Fruit fly (Drosophila melanogaster): Measurements from ENCODE around the gene RYa-R.
A peak's percentile ranks its signal among the peaks of the same experiment; 100 is the strongest.

The RYa-R gene

DNA sequence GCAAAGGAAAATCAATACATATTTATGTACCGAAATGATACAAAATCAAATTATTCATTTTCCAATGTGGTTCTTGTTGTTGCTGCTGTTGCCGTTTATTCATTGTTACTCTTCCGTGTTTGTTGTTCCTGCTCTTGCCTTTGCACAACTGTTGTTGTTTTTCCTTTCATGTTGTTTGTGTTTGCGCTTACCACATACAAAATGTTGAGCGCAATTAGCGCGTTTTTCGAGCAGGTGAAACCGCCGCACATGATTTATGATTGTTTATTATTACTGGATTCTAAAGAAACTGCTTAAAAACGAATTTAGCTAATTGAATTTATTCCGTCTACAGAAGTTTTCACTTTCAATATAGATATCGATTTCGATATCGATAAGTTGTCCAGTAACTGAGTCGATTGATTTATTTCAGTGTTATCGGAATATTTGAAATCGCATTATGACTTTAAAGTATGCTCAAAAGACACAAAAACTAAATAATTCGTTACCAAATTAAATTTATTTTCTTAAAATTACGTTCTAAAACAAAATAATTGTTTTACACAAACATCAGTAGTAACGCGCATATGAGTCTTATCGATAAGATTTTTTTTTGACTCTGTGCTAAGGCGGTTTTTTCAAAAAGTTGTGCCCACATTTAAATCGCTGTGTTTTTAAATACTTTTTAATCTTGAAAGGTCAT is 32.2 kb upstream of the RYa-R start, which contains the start of gene Tsp97E (continued):
- TF ChIP-seq gcm (GFP tag; optimal IDR thresholded peaks at IDR 0.05) (no peak), wek (GFP tag; optimal IDR thresholded peaks at IDR 0.05) (no peak), sug (tag; optimal IDR thresholded peaks at IDR 0.05) (no peak), CG7839 (tag; optimal IDR thresholded peaks at IDR 0.05) (no peak), dimm (GFP tag; IDR thresholded peaks at IDR 0.05) (no peak), Hsf (GFP tag; optimal IDR thresholded peaks at IDR 0.05) (no peak), Dbx (GFP tag; IDR thresholded peaks at IDR 0.05) (no peak), Hmr (GFP tag; optimal IDR thresholded peaks at IDR 0.05) (no peak), Tbp (GFP tag; optimal IDR thresholded peaks at IDR 0.05) (no peak), dmrt11E (tag; optimal IDR thresholded peaks at IDR 0.05) (no peak), CG16779 (GFP tag; IDR thresholded peaks at IDR 0.05) (no peak), CG2116 (GFP tag; optimal IDR thresholded peaks at IDR 0.05) (peak; percentile 99), dati (GFP tag; IDR thresholded peaks at IDR 0.05) (no peak), rib (GFP tag; IDR thresholded peaks at IDR 0.05) (no peak), shn (GFP tag; optimal IDR thresholded peaks at IDR 0.05) (no peak), ATbp (GFP tag; optimal IDR thresholded peaks at IDR 0.05) (no peak), Drgx (GFP tag; IDR thresholded peaks at IDR 0.05) (no peak), pum (GFP tag; optimal IDR thresholded peaks at IDR 0.05) (no peak), CG33557 (GFP tag; optimal IDR thresholded peaks at IDR 0.05) (peak; percentile 68), peb (GFP tag; IDR thresholded peaks at IDR 0.05) (no peak), Gug (GFP tag; IDR thresholded peaks at IDR 0.05) (no peak), pho (GFP tag; optimal IDR thresholded peaks at IDR 0.05) (no peak), Eip74EF (GFP tag; optimal IDR thresholded peaks at IDR 0.05) (peak in 1 of 2 experiments; percentile 94), CG5953 (GFP tag; IDR thresholded peaks at IDR 0.05) (no peak), sob (GFP tag; IDR thresholded peaks at IDR 0.05) (no peak), CG14441 (GFP tag; IDR thresholded peaks at IDR 0.05) (no peak), Mrtf (GFP tag; IDR thresholded peaks at IDR 0.05) (no peak), pita (GFP tag; optimal IDR thresholded peaks at IDR 0.05) (no peak), hkb (optimal IDR thresholded peaks at IDR 0.05) (no peak), hkb (GFP tag; IDR thresholded peaks at IDR 0.05) (no peak), chif (GFP tag; optimal IDR thresholded peaks at IDR 0.05) (no peak), run (tag; optimal IDR thresholded peaks at IDR 0.05) (no peak), HmgD (GFP tag; optimal IDR thresholded peaks at IDR 0.05) (no peak), al (GFP tag; IDR thresholded peaks at IDR 0.05) (no peak), CG11723 (GFP tag; optimal IDR thresholded peaks at IDR 0.05) (no peak), Hand (GFP tag; optimal IDR thresholded peaks at IDR 0.05) (no peak), CG17328 (GFP tag; IDR thresholded peaks at IDR 0.05) (no peak), tgo (GFP tag; IDR thresholded peaks at IDR 0.05) (no peak), crol (GFP tag; IDR thresholded peaks at IDR 0.05) (no peak), CG10543 (GFP tag; optimal IDR thresholded peaks at IDR 0.05) (no peak), CG9609 (GFP tag; optimal IDR thresholded peaks at IDR 0.05) (no peak), MBD-R2 (GFP tag; IDR thresholded peaks at IDR 0.05) (peak; percentile 12; the same call in 1 of the 2 replicates), aop (GFP tag; IDR thresholded peaks at IDR 0.05) (no peak), bowl (GFP tag; IDR thresholded peaks at IDR 0.05) (no peak), CG17361 (GFP tag; IDR thresholded peaks at IDR 0.05) (peak; percentile 49; the same call in 2 of the 3 replicates), ttk (GFP tag; IDR thresholded peaks at IDR 0.05) (no peak), CG4282 (GFP tag; optimal IDR thresholded peaks at IDR 0.05) (no peak), CG6175 (GFP tag; IDR thresholded peaks at IDR 0.05) (no peak), CG14860 (GFP tag; IDR thresholded peaks at IDR 0.05; ENCODE audit: partially characterized antibody) (peak; percentile 85), CG10654 (GFP tag; optimal IDR thresholded peaks at IDR 0.05) (no peak), CG7372 (GFP tag; IDR thresholded peaks at IDR 0.05) (no peak), Dp (GFP tag; optimal IDR thresholded peaks at IDR 0.05) (peak; percentile 95)

Data from whole organism, embryonic.